Worm (Caenorhabditis elegans): Measurements from ENCODE around the gene ruvb-1.

ruvb-1 gene

DNA sequence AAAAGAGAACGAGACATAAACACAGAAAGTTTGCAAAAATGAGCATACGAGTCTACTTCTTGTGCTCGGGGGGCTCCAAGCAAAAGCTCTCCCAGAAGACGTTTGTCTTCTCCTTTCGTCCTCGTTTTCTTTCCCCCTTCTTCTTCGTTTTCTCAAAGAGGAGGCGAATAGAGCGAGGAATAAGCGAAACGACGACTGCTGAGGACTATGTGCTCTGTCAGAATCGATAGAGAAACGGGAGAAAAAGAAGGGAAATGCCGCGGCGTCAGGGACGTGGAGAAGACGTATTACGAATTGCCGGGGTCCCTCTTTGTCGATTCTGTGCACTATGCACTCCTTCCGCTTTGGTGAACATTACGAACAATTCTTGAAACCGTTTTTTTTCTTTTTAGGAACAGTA, 2.2 kb downstream of the ruvb-1 start:
- no peak for TF ChIP-seq ref-2 (tag; optimal IDR thresholded peaks at IDR 0.05)
- peak; percentile 63 for TF ChIP-seq ceh-31 (tag; optimal IDR thresholded peaks at IDR 0.05)
- no peak for TF ChIP-seq lim-6 (tag; optimal IDR thresholded peaks at IDR 0.05)
- no peak for TF ChIP-seq dve-1 (tag; optimal IDR thresholded peaks at IDR 0.05)
- TF ChIP-seq hlh-8 (tag; optimal IDR thresholded peaks at IDR 0.05) = no peak
- TF ChIP-seq ceh-48 (tag; optimal IDR thresholded peaks at IDR 0.05) = peak; percentile 65
- TF ChIP-seq npax-4 (tag; optimal IDR thresholded peaks at IDR 0.05) = no peak
- no peak for TF ChIP-seq pqm-1 (tag; optimal IDR thresholded peaks at IDR 0.05)
- TF ChIP-seq unc-42 (tag; optimal IDR thresholded peaks at IDR 0.05) = peak; percentile 25
- no peak for TF ChIP-seq rnt-1 (tag; optimal IDR thresholded peaks at IDR 0.05)
- peak; percentile 16 for TF ChIP-seq tbx-2 (tag; optimal IDR thresholded peaks at IDR 0.05)
- no peak for TF ChIP-seq madf-2 (tag; optimal IDR thresholded peaks at IDR 0.05)
- TF ChIP-seq pax-1 (tag; optimal IDR thresholded peaks at IDR 0.05) = no peak
- no peak for TF ChIP-seq hlh-30 (tag; optimal IDR thresholded peaks at IDR 0.05; ENCODE audit: insufficient read depth)

DNA sequence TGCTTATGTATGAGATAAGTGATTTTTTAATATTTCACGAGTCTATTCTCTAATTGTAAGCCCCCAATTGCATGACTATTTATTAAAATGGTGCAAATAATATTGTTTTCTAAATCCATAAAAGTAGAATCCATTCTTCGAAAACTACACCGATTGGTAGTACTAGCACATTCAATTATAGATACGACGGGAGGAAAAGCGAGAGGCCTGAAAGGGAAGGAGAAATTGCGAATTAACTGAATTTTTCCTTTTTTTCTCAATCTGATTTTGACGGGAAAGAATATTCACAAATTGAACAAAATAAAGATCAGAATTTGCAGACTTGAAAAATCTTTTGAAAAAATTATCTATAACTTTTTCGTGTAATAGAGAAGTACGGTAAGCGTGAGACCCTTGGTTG, 3.4 kb downstream of the ruvb-1 start:
- TF ChIP-seq unc-42 (tag; optimal IDR thresholded peaks at IDR 0.05) = peak; percentile 54
- TF ChIP-seq dmd-4 (tag; optimal IDR thresholded peaks at IDR 0.05; ENCODE audit: borderline replicate concordance) = no peak

DNA sequence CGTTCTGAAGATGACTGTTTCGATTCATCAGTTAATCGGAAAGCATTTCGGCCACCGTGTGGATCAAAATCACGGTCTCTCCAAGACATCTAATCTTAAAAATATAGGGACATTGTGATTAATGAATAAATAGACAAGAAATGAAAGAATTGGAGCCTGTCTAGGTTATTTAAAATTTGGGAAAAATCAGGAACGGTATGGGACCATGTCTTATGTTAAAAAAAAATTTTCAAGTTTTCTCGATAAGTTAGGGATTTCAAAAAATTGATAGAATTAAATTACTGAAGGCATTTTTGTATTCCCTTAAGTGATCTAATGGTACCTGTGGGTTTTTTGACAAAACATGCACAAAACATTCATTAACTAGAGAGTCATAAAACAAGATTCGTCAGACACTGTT, 4.5 kb downstream of the ruvb-1 start, which contains the start of gene unc-41:
unc-41 (minus strand) TSS at position 101 of the 400 bp plus-strand sequence.
- no peak for TF ChIP-seq odd-2 (tag; optimal IDR thresholded peaks at IDR 0.05)
- no peak for TF ChIP-seq ceh-6 (GFP tag; optimal IDR thresholded peaks at IDR 0.05)
- TF ChIP-seq ama-1 (optimal IDR thresholded peaks at IDR 0.05) = no peak
- TF ChIP-seq K09A11.1 (tag; optimal IDR thresholded peaks at IDR 0.05; ENCODE audit: insufficient read depth) = no peak
- no peak for TF ChIP-seq unc-86 (tag; optimal IDR thresholded peaks at IDR 0.05)
- TF ChIP-seq pat-9 (tag; optimal IDR thresholded peaks at IDR 0.05) = no peak
- TF ChIP-seq fax-1 (tag; optimal IDR thresholded peaks at IDR 0.05) = no peak
- no peak for TF ChIP-seq pax-1 (tag; optimal IDR thresholded peaks at IDR 0.05)
- no peak for TF ChIP-seq ttx-3 (tag; optimal IDR thresholded peaks at IDR 0.05)
- no peak for TF ChIP-seq ceh-30 (tag; optimal IDR thresholded peaks at IDR 0.05)
- no peak for TF ChIP-seq elt-2 (tag; optimal IDR thresholded peaks at IDR 0.05)
- no peak for TF ChIP-seq npax-4 (tag; optimal IDR thresholded peaks at IDR 0.05)
- no peak for TF ChIP-seq sox-4 (tag; optimal IDR thresholded peaks at IDR 0.05)
- no peak for TF ChIP-seq pros-1 (tag; optimal IDR thresholded peaks at IDR 0.05)
- no peak for TF ChIP-seq che-1 (tag; optimal IDR thresholded peaks at IDR 0.05)
- no peak for TF ChIP-seq hlh-15 (tag; optimal IDR thresholded peaks at IDR 0.05)

- TF ChIP-seq lim-6 (tag; optimal IDR thresholded peaks at IDR 0.05) = no peak
- TF ChIP-seq nfya-1 (tag; optimal IDR thresholded peaks at IDR 0.05) = peak; percentile 28
- peak; percentile 62 for TF ChIP-seq unc-42 (tag; optimal IDR thresholded peaks at IDR 0.05)
- no peak for TF ChIP-seq unc-55 (GFP tag; optimal IDR thresholded peaks at IDR 0.05)
- TF ChIP-seq ceh-31 (tag; optimal IDR thresholded peaks at IDR 0.05) = peak; percentile 30
These were observed 6.3 kb downstream of the ruvb-1 start for ce11 chrV:9974264-9974663.

DNA sequence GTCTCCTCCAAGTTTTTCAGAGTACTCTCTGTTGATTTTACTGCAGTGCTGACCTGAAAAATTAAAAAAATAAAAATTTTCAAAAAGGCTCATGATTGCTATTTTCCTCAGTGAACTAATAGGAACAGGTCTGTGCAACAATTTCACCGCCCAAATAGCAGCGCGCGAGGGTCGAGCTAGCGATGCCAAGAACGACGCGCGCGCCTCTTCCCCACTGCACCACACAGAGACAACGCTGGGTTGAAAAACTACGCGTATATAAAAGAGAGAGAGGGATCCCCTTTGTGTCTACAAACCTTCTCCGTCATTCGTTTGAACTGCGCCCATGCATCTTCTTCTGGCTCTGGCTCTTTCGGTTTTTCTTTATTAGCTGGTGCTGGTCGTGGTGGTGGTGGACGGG, 10.5 kb downstream of the ruvb-1 start:
- TF ChIP-seq ceh-14 (tag; optimal IDR thresholded peaks at IDR 0.05) (peak; percentile 95), hlh-30 (tag; optimal IDR thresholded peaks at IDR 0.05; ENCODE audit: insufficient read depth) (peak; percentile 42), fkh-6 (tag; optimal IDR thresholded peaks at IDR 0.05) (peak; percentile 94), madf-2 (tag; optimal IDR thresholded peaks at IDR 0.05) (peak; percentile 87), hlh-8 (tag; optimal IDR thresholded peaks at IDR 0.05) (peak; percentile 79), ceh-6 (GFP tag; optimal IDR thresholded peaks at IDR 0.05) (peak; percentile 94), pat-9 (tag; optimal IDR thresholded peaks at IDR 0.05) (peak; percentile 95), K09A11.1 (tag; optimal IDR thresholded peaks at IDR 0.05; ENCODE audit: insufficient read depth) (peak; percentile 61), ahr-1 (tag; optimal IDR thresholded peaks at IDR 0.05) (peak; percentile 63), mec-3 (tag; optimal IDR thresholded peaks at IDR 0.05; ENCODE audit: borderline replicate concordance) (peak; percentile 69), lim-6 (tag; optimal IDR thresholded peaks at IDR 0.05) (peak; percentile 77), dmd-4 (tag; optimal IDR thresholded peaks at IDR 0.05; ENCODE audit: borderline replicate concordance) (peak; percentile 95), ama-1 (optimal IDR thresholded peaks at IDR 0.05) (no peak), nfya-1 (tag; optimal IDR thresholded peaks at IDR 0.05) (peak; percentile 78), fkh-10 (GFP tag; optimal IDR thresholded peaks at IDR 0.05) (peak; percentile 15), eyg-1 (tag; optimal IDR thresholded peaks at IDR 0.05) (peak; percentile 81), nhr-11 (tag; optimal IDR thresholded peaks at IDR 0.05) (no peak), sox-2 (GFP tag; IDR thresholded peaks at IDR 0.05) (peak; percentile 89), ttx-3 (tag; optimal IDR thresholded peaks at IDR 0.05) (peak; percentile 96), tbx-7 (tag; optimal IDR thresholded peaks at IDR 0.05) (peak; percentile 54), ceh-19 (GFP tag; optimal IDR thresholded peaks at IDR 0.05) (peak; percentile 96), dve-1 (tag; optimal IDR thresholded peaks at IDR 0.05) (peak; percentile 76), odd-2 (tag; optimal IDR thresholded peaks at IDR 0.05) (peak; percentile 43), hlh-13 (GFP tag; optimal IDR thresholded peaks at IDR 0.05) (peak; percentile 90), F13H6.1 (tag; optimal IDR thresholded peaks at IDR 0.05) (peak; percentile 94), gmeb-2 (tag; optimal IDR thresholded peaks at IDR 0.05) (peak; percentile 97)
